Worm (Caenorhabditis elegans) whole organism, late embryonic: ENCODE measurements around the gene R05D3.12.

Experiments
- C38D4.7 ChIP-seq: fragments of 200-800 bp; sonication (Bioruptor generic); optimal IDR thresholded peaks from 2 replicates; lab custom pipeline; 2018; ENCODE audit warnings: mild to moderate bottlenecking, missing genetic modification characterization, moderate library complexity, missing compliant biosample characterization
- ama-1 ChIP-seq: fragments of 150-350 bp; optimal IDR thresholded peaks from 2 replicates; lab custom pipeline; 2014
- ceh-14 ChIP-seq: sonication (generic microtip); optimal IDR thresholded peaks from 2 replicates; lab custom pipeline; 2016; ENCODE audit warnings: missing genotype, missing genetic modification characterization, missing compliant biosample characterization
- ceh-6 ChIP-seq: fragments of 200-800 bp; sonication (Bioruptor generic); optimal IDR thresholded peaks from 2 replicates; lab custom pipeline; 2018; ENCODE audit warnings: mild to moderate bottlenecking, missing genetic modification characterization, missing compliant biosample characterization
- ceh-9 ChIP-seq: sonication (generic microtip); optimal IDR thresholded peaks from 2 replicates; lab custom pipeline; 2016; ENCODE audit warnings: mild to moderate bottlenecking, missing genetic modification characterization, inconsistent platforms, missing compliant biosample characterization
- ets-4 ChIP-seq: sonication (generic microtip); optimal IDR thresholded peaks from 2 replicates; lab custom pipeline; 2016; ENCODE audit warnings: missing genetic modification characterization, missing compliant biosample characterization
- fkh-10 ChIP-seq: fragments of 150-350 bp; optimal IDR thresholded peaks from 2 replicates; lab custom pipeline; 2014; ENCODE audit warnings: missing biosample characterization, missing genetic modification reagents, missing genetic modification characterization
- pag-3 ChIP-seq: sonication (generic microtip); optimal IDR thresholded peaks from 2 replicates; lab custom pipeline; 2016; ENCODE audit warnings: missing compliant biosample characterization, missing genetic modification characterization, borderline replicate concordance
- pax-1 ChIP-seq: fragments of 150-350 bp; optimal IDR thresholded peaks from 2 replicates; lab custom pipeline; 2014; ENCODE audit warnings: missing biosample characterization, missing genetic modification characterization
- pha-4 ChIP-seq: fragments of 150-350 bp; optimal IDR thresholded peaks from 2 replicates; lab custom pipeline; 2018; ENCODE audit warnings: missing biosample characterization, missing genetic modification reagents, missing genetic modification characterization
- sox-4 ChIP-seq: sonication (generic microtip); optimal IDR thresholded peaks from 2 replicates; lab custom pipeline; 2017; ENCODE audit warnings: mild to moderate bottlenecking, missing genetic modification characterization, inconsistent platforms, missing compliant biosample characterization
- tbx-2 ChIP-seq: sonication (generic microtip); optimal IDR thresholded peaks from 2 replicates; lab custom pipeline; 2016; ENCODE audit warnings: missing genetic modification characterization, missing compliant biosample characterization
- ttx-3 ChIP-seq: sonication (generic microtip); optimal IDR thresholded peaks from 2 replicates; lab custom pipeline; 2016; ENCODE audit warnings: missing genetic modification reagents, missing genetic modification characterization, missing compliant biosample characterization
- zip-5 ChIP-seq: sonication (generic microtip); optimal IDR thresholded peaks from 2 replicates; lab custom pipeline; 2016; ENCODE audit warnings: missing genetic modification characterization, missing compliant biosample characterization

ce11 chrIII:8429035-8429434 is 48.3 kb downstream of the R05D3.12 start, which contains the start of gene ZK1236.1:
- no peak for TF ChIP-seq tbx-2
- TF ChIP-seq ceh-6 (GFP tag; lab: Kevin White, UChicago): no peak
- no peak for TF ChIP-seq pag-3 (tag; lab: Kevin White, UChicago)
- no peak for TF ChIP-seq sox-4 (tag; lab: Kevin White, UChicago)
- TF ChIP-seq pax-1: no peak
- TF ChIP-seq ceh-9 (tag; lab: Kevin White, UChicago): no peak
- TF ChIP-seq fkh-10 (GFP tag; lab: Kevin White, UChicago): no peak
- no peak for TF ChIP-seq C38D4.7 (GFP tag; lab: Kevin White, UChicago)
- TF ChIP-seq ets-4 (tag; lab: Kevin White, UChicago): no peak
- TF ChIP-seq zip-5 (tag; lab: Kevin White, UChicago): no peak
- TF ChIP-seq pha-4: no peak
- no peak for TF ChIP-seq ceh-14
- TF ChIP-seq ama-1 (lab: Kevin White, UChicago): no peak
- TF ChIP-seq ttx-3 (tag; lab: Kevin White, UChicago): no peak
